Worm (Caenorhabditis elegans): Measurements from ENCODE around the gene scl-24.

ce11 chrV:17533200-17533599 is 47.1 kb downstream of the scl-24 start:
- TF ChIP-seq him-1 (tag; optimal IDR thresholded peaks at IDR 0.05) (no peak), dao-5 (tag; optimal IDR thresholded peaks at IDR 0.05) (no peak)
